Worm (Caenorhabditis elegans) whole organism, early embryonic: ENCODE data around the gene dop-4.

Experiments
- B0310.2 ChIP-seq: sonication (generic microtip); optimal IDR thresholded peaks from 2 replicates; lab custom pipeline; 2016; ENCODE audit warnings: mild to moderate bottlenecking, missing genetic modification characterization, missing compliant biosample characterization
- ceh-13 ChIP-seq: fragments of 200-800 bp; sonication (Bioruptor generic); optimal IDR thresholded peaks from 2 replicates; lab custom pipeline; 2018; ENCODE audit warnings: mild to moderate bottlenecking, missing genetic modification characterization, missing compliant biosample characterization
- ets-7 ChIP-seq: sonication (generic microtip); optimal IDR thresholded peaks from 2 replicates; lab custom pipeline; 2016; ENCODE audit warnings: missing genotype, missing genetic modification characterization, missing compliant biosample characterization
- flt-1 ChIP-seq: fragments of 200-800 bp; sonication (Bioruptor generic); IDR thresholded peaks from 2 replicates; pipeline ENCODE4 v1.3.6; 2022; ENCODE audit warnings: missing genetic modification characterization, missing compliant biosample characterization
- scrt-1 ChIP-seq: fragments of 200-800 bp; sonication (Bioruptor generic); IDR thresholded peaks from 2 replicates; pipeline ENCODE4 v1.3.6; 2022; ENCODE audit warnings: missing genetic modification characterization, missing compliant biosample characterization
- sea-1 ChIP-seq: fragments of 200-800 bp; sonication (Bioruptor generic); conservative IDR thresholded peaks from 2 replicates; pipeline ENCODE4 v1.3.6; 2022; ENCODE audit warnings: missing genetic modification characterization, missing compliant biosample characterization
- tra-4 ChIP-seq: sonication (generic microtip); optimal IDR thresholded peaks from 2 replicates; lab custom pipeline; 2017; ENCODE audit warnings: missing genetic modification characterization, missing compliant biosample characterization

DNA sequence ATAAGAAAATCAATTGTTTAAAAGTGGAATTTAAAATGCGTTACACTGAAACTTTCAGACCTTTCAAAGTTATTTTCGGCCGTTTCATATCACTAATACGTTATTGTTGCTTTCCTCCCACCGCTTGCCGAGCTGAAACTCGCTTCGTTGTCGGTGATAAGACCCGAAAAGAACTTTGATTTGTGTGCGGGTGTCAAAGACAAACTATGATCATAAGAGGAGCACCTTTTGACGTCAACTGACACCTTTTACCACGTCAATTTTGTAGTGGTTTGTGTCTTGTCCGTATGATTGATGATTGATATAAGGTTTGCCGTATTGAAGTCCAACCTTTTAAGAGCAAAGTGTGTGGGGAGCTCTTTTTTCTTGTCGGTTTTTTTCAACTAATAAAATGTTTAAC, 42.0 kb downstream of the dop-4 start, which contains the start of gene ttr-37:
- TF ChIP-seq tra-4 (tag; lab: Kevin White, UChicago) (no peak), B0310.2 (tag; lab: Kevin White, UChicago) (no peak), ets-7 (tag; lab: Kevin White, UChicago) (no peak), ceh-13 (GFP tag; lab: Kevin White, UChicago) (no peak), sea-1 (GFP tag; lab: Robert Waterston, UW) (no peak), scrt-1 (GFP tag; lab: Robert Waterston, UW) (no peak), flt-1 (no peak)
